Worm (Caenorhabditis elegans) whole organism, L3 larva: Measurements from ENCODE around the gene F49C12.1.

Experiments
- R02D3.7 ChIP-seq: fragments of 150-350 bp; optimal IDR thresholded peaks from 2 replicates; lab custom pipeline; 2014; ENCODE audit warnings: missing biosample characterization, missing genetic modification characterization
- ceh-16 ChIP-seq: sonication (generic microtip); optimal IDR thresholded peaks from 2 replicates; lab custom pipeline; 2017; ENCODE audit warnings: missing biosample characterization, missing genetic modification characterization
- egl-27 ChIP-seq: sonication (generic microtip); optimal IDR thresholded peaks from 4 replicates; lab custom pipeline; 2017; ENCODE audit warnings: missing biosample characterization, missing genetic modification reagents, missing genetic modification characterization
- nhr-11 ChIP-seq: fragments of 150-350 bp; optimal IDR thresholded peaks from 2 replicates; lab custom pipeline; 2014; ENCODE audit warnings: missing biosample characterization, missing genetic modification characterization
- nhr-77 ChIP-seq: fragments of 150-350 bp; optimal IDR thresholded peaks from 2 replicates; lab custom pipeline; 2014; ENCODE audit warnings: missing biosample characterization, missing genetic modification characterization
- snpc-4 ChIP-seq: fragments of 150-350 bp; optimal IDR thresholded peaks from 2 replicates; lab custom pipeline; 2014; ENCODE audit warnings: missing biosample characterization, missing genetic modification characterization

DNA sequence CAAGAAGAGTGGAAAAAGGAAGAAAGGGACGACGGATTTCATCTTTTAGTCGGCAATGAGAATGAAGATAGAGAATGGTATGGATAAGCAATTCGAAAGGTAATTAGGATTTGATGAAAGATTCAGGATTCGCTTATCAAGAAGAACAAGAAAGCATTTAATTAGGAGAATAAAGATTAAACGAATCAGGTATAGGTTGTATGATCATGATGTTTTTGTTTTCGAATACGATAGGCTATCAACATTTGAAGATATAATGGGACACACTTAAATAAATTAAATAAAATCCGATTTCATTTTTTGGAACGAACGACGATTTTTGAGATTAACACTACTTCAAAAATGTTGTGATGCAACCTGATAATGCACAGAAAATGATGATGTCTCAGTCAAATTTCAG is 50.7 kb downstream of the F49C12.1 start, which contains the start of gene Y11D7A.5:
- TF ChIP-seq R02D3.7 (tag; lab: Kevin White, UChicago) (no peak), nhr-11 (no peak), egl-27 (tag; lab: Kevin White, UChicago) (no peak), snpc-4 (no peak), nhr-77 (tag; lab: Kevin White, UChicago) (no peak), ceh-16 (tag; lab: Kevin White, UChicago) (no peak)
